Fruit fly (Drosophila melanogaster) whole organism: Measurements from ENCODE around the gene Rpp14b.

ENCODE experiments used
- CG8478 ChIP-seq: fragments of >200 bp; optimal IDR thresholded peaks from 2 replicates; lab custom pipeline; 2018; ENCODE audit warnings: inconsistent platforms
- Dll ChIP-seq: fragments of >200 bp; optimal IDR thresholded peaks from 2 replicates; lab custom pipeline; 2017
- EcR ChIP-seq, 2 experiments: fragments of >200 bp; optimal IDR thresholded peaks; 2 replicates each; lab custom pipeline; 2017; ENCODE audit warnings: missing biosample characterization in 2 of 2, missing genetic modification characterization in 2 of 2, missing genetic modification reagents in 2 of 2
- pan ChIP-seq: fragments of >200 bp; optimal IDR thresholded peaks from 2 replicates; lab custom pipeline; 2017
- psq ChIP-seq: fragments of >200 bp; optimal IDR thresholded peaks from 2 replicates; lab custom pipeline; 2017
- usp ChIP-seq: fragments of >200 bp; optimal IDR thresholded peaks from 2 replicates; lab custom pipeline; 2017; ENCODE audit warnings: missing biosample characterization, missing genetic modification characterization, mixed read lengths

Gene Rpp14b

dm6 chr3R:30071827-30072226 lies 16.1 kb downstream of the Rpp14b start:
- TF ChIP-seq CG8478 (lab: Kevin White, UChicago) (no peak), EcR (GFP tag; optimal IDR thresholded peaks at IDR 0.05; lab: Kevin White, UChicago) (no peak), pan (no peak), Dll (lab: Kevin White, UChicago) (no peak)

DNA sequence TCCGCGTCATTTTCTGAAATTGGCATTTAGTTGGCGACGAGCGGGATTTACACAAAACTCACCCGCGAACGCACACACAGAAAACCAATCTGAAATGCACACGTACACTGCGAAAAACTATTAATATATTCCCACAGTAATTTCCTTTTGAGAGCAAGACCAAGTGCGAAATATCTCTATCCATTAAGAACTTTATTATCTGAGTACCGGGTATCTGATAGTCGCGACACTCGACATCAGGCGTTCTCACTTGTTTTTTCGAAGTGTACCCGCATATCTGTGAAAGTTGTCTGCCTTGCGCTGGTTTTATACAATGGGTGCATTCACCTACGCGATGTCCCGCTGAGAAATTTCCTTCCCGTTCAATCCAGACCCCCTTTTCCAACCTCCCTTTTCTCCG lies 20.3 kb downstream of the Rpp14b start:
- TF ChIP-seq EcR (GFP tag; optimal IDR thresholded peaks at IDR 0.05; lab: Kevin White, UChicago) (peak in 1 of 2 experiments; percentile 21), Dll (lab: Kevin White, UChicago) (no peak), CG8478 (lab: Kevin White, UChicago) (no peak), usp (GFP tag; lab: Kevin White, UChicago) (no peak)

- TF ChIP-seq CG8478 (lab: Kevin White, UChicago), result no peak
- TF ChIP-seq pan, result no peak
- no peak for TF ChIP-seq psq (lab: Kevin White, UChicago)
- TF ChIP-seq EcR (GFP tag; optimal IDR thresholded peaks at IDR 0.05; lab: Kevin White, UChicago), result no peak
- TF ChIP-seq usp (GFP tag; lab: Kevin White, UChicago), result no peak
Observed at dm6 chr3R:30083215-30083614, 27.5 kb downstream of the Rpp14b start.

DNA sequence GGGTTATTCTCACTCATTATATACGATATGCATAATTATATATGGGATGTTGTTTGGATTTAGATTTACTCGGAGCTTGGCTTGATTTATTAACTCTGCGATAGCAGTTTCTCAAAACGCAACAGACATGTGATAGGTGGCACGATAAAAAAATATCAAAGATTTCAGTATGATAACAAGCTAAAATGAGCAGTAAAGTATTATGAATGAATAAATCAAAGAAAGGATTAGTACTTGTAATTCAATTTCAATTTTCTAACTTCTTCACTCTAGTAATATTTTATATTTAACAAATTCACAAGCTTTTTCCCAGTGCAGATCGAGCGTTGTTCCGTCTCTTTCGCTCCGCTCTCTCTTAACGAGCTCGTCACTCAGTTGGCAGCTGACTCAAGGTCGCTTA lies 28.4 kb downstream of the Rpp14b start:
- TF ChIP-seq psq (lab: Kevin White, UChicago) (no peak), usp (GFP tag; lab: Kevin White, UChicago) (no peak), pan (no peak), CG8478 (lab: Kevin White, UChicago) (no peak), EcR (GFP tag; optimal IDR thresholded peaks at IDR 0.05; lab: Kevin White, UChicago) (no peak), Dll (lab: Kevin White, UChicago) (no peak)

dm6 chr3R:30090261-30091006 lies 34.7 kb downstream of the Rpp14b start:
- TF ChIP-seq CG8478 (lab: Kevin White, UChicago) (no peak), EcR (GFP tag; optimal IDR thresholded peaks at IDR 0.05; lab: Kevin White, UChicago) (peak in 1 of 2 experiments; percentile 64), usp (GFP tag; lab: Kevin White, UChicago) (no peak), Dll (lab: Kevin White, UChicago) (no peak), psq (lab: Kevin White, UChicago) (no peak)

dm6 chr3R:30091795-30092699 lies 36.3 kb downstream of the Rpp14b start:
- no peak for TF ChIP-seq usp (GFP tag; lab: Kevin White, UChicago)
- TF ChIP-seq psq (lab: Kevin White, UChicago), result no peak
- no peak for TF ChIP-seq CG8478 (lab: Kevin White, UChicago)
- TF ChIP-seq EcR (GFP tag; optimal IDR thresholded peaks at IDR 0.05; lab: Kevin White, UChicago), result no peak
- no peak for TF ChIP-seq Dll (lab: Kevin White, UChicago)
- no peak for TF ChIP-seq pan

DNA sequence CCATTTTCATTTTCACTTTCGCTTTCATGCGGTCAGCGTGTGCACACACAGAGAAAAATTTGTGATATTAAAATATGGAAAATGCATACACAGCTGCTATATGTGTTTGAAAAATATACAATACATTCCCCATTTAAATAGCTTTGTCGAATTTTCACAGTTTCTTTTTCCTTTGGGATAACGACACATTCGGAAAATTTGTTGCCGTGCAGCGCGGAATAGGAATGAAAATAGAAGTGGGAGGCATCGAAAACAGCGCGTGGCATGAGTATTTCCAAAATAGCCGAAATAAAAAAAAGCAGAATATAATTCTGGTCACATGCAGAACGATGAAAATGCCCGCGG lies 36.9 kb downstream of the Rpp14b start:
- no peak for TF ChIP-seq pan
- TF ChIP-seq Dll (lab: Kevin White, UChicago), result no peak
- TF ChIP-seq psq (lab: Kevin White, UChicago), result no peak
- TF ChIP-seq CG8478 (lab: Kevin White, UChicago), result no peak
- TF ChIP-seq EcR (GFP tag; optimal IDR thresholded peaks at IDR 0.05; lab: Kevin White, UChicago), result no peak
- TF ChIP-seq usp (GFP tag; lab: Kevin White, UChicago), result no peak

- TF ChIP-seq CG8478 (lab: Kevin White, UChicago) (no peak), EcR (GFP tag; optimal IDR thresholded peaks at IDR 0.05; lab: Kevin White, UChicago) (no peak), usp (GFP tag; lab: Kevin White, UChicago) (no peak), pan (no peak), psq (lab: Kevin White, UChicago) (no peak), Dll (lab: Kevin White, UChicago) (no peak)
Observed at dm6 chr3R:30095381-30095780, 39.6 kb downstream of the Rpp14b start.

- peak in 1 of 2 experiments; percentile 36 for TF ChIP-seq EcR (GFP tag; optimal IDR thresholded peaks at IDR 0.05; lab: Kevin White, UChicago)
- no peak for TF ChIP-seq psq (lab: Kevin White, UChicago)
Observed at dm6 chr3R:30095855-30096254, 40.1 kb downstream of the Rpp14b start.

DNA sequence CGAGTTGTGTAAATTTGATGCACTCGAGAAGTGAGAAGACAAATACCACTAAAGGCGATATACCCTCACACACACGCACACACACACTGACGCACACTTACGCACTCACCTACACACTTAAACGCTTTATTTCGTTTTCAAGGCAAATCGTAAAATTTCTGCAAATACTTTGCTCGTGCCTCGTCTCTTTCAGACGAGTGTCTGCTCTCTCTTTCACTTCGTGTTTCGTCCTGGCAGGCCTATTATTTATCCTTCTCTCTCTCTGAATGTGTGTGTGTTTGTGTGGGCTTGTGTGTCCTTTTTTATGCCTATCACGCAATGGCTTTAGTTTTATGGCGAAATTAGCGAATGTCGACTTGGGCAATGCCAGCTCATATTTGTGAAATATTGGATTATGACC lies 42.5 kb downstream of the Rpp14b start:
- TF ChIP-seq CG8478 (lab: Kevin White, UChicago) (no peak), Dll (lab: Kevin White, UChicago) (no peak), usp (GFP tag; lab: Kevin White, UChicago) (no peak), psq (lab: Kevin White, UChicago) (no peak), EcR (GFP tag; optimal IDR thresholded peaks at IDR 0.05; lab: Kevin White, UChicago) (no peak), pan (no peak)

dm6 chr3R:30099341-30099871 lies 43.6 kb downstream of the Rpp14b start:
- no peak for TF ChIP-seq usp (GFP tag; lab: Kevin White, UChicago)
- no peak for TF ChIP-seq CG8478 (lab: Kevin White, UChicago)
- TF ChIP-seq EcR (GFP tag; optimal IDR thresholded peaks at IDR 0.05; lab: Kevin White, UChicago), result no peak
- peak; percentile 98 for TF ChIP-seq Dll (lab: Kevin White, UChicago)
- TF ChIP-seq pan, result no peak
- TF ChIP-seq psq (lab: Kevin White, UChicago), result no peak
